Worm (Caenorhabditis elegans): ENCODE results near the gene T01G1.2.

DNA sequence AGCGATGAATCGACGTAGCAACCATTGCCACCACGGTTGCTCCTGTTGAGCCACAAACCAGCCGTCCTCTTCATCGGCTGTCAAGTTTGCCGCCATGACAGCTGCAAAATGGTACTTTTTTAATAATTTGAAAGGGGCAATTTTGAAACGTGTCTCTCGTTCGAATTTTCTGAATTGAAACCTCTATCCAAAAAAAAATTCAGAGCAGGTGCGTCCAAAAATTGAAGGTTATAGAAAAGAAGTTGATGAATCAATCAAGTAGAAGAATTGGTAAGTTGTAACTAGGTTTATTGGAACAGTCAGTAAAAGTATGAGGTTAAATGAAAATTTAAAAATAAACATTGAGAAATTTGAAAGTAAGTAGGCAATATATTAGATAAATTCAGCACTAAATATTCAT, 7.2 kb downstream of the T01G1.2 start, which contains the start of gene T01G1.4:
- TF ChIP-seq ceh-13 (GFP tag; optimal IDR thresholded peaks at IDR 0.05) = no peak
- no peak for TF ChIP-seq hmbx-1 (tag; optimal IDR thresholded peaks at IDR 0.05)
- no peak for TF ChIP-seq flt-1 (GFP tag; IDR thresholded peaks at IDR 0.05)
- no peak for TF ChIP-seq ama-1 (optimal IDR thresholded peaks at IDR 0.05)
- TF ChIP-seq B0310.2 (tag; optimal IDR thresholded peaks at IDR 0.05) = no peak
- no peak for TF ChIP-seq ets-7 (tag; optimal IDR thresholded peaks at IDR 0.05)
- no peak for TF ChIP-seq pes-1 (GFP tag; IDR thresholded peaks at IDR 0.05)
- no peak for TF ChIP-seq aly-1 (tag; optimal IDR thresholded peaks at IDR 0.05)
- no peak for TF ChIP-seq hnd-1 (tag; optimal IDR thresholded peaks at IDR 0.05)
- TF ChIP-seq ceh-36 (tag; optimal IDR thresholded peaks at IDR 0.05) = no peak
- no peak for TF ChIP-seq scrt-1 (GFP tag; IDR thresholded peaks at IDR 0.05)
- TF ChIP-seq sea-1 (GFP tag; conservative IDR thresholded peaks at IDR 0.05) = no peak
- no peak for TF ChIP-seq tra-4 (tag; optimal IDR thresholded peaks at IDR 0.05)
